Worm (Caenorhabditis elegans): Measurements from ENCODE around the gene mtr-4.

DNA sequence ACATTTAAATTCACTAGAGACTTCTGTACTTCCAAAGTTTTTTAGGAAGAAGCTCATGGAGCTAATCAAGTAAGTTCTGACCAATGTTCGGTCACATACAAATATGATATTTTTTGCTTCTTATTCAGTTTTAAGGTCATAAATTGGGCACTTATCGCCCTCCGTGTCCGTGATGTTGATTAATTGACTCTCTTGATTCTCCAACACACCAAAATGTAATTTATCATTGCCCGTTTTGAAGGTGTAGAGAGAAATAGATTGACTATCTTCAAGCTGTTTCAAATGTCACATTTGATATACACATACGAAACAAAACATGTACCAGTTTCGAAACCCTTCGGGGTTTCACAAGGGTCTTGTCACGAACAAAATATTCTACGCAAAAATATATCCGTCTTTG lies 34.8 kb upstream of the mtr-4 start:
- TF ChIP-seq zag-1 (tag; optimal IDR thresholded peaks at IDR 0.05) = no peak
- TF ChIP-seq nhr-237 (tag; optimal IDR thresholded peaks at IDR 0.05) = no peak
- no peak for TF ChIP-seq aly-2 (tag; optimal IDR thresholded peaks at IDR 0.05)
- TF ChIP-seq ama-1 (optimal IDR thresholded peaks at IDR 0.05) = no peak
- TF ChIP-seq blmp-1 (tag; optimal IDR thresholded peaks at IDR 0.05; ENCODE audit: insufficient read depth) = no peak
- no peak for TF ChIP-seq unc-39 (tag; optimal IDR thresholded peaks at IDR 0.05)
- no peak for TF ChIP-seq sma-9 (GFP tag; optimal IDR thresholded peaks at IDR 0.05)
- no peak for TF ChIP-seq sma-9 (tag; optimal IDR thresholded peaks at IDR 0.05)
- TF ChIP-seq ZK546.5 (tag; optimal IDR thresholded peaks at IDR 0.05) = no peak
- no peak for TF ChIP-seq lin-13 (GFP tag; optimal IDR thresholded peaks at IDR 0.05)
- TF ChIP-seq nhr-12 (tag; optimal IDR thresholded peaks at IDR 0.05) = no peak
- no peak for TF ChIP-seq nhr-6 (tag; optimal IDR thresholded peaks at IDR 0.05)
- no peak for TF ChIP-seq nhr-11 (tag; optimal IDR thresholded peaks at IDR 0.05)

All from whole organism, L2 larva.